Fruit fly (Drosophila melanogaster) whole organism, embryonic: ENCODE data around the gene Sem1.

Source experiments
- Bgb ChIP-seq: fragments of 200-800 bp; sonication (Bioruptor generic); IDR thresholded peaks from 2 replicates; pipeline ENCODE4 v1.3.6; 2022; ENCODE audit warnings: missing biosample characterization, missing genetic modification characterization; ENCODE audit not compliant: partially characterized antibody
- CG10565 ChIP-seq: fragments of 200-800 bp; sonication (Bioruptor generic); optimal IDR thresholded peaks from 3 replicates; lab custom pipeline; 2016; ENCODE audit warnings: missing biosample characterization, mild to moderate bottlenecking, missing genetic modification characterization
- CG10654 ChIP-seq: fragments of 200-800 bp; sonication (Bioruptor generic); optimal IDR thresholded peaks from 2 replicates; lab custom pipeline; 2016; ENCODE audit warnings: missing biosample characterization, missing genetic modification characterization
- CG11456 ChIP-seq: fragments of 200-800 bp; sonication (Bioruptor generic); IDR thresholded peaks from 3 replicates; pipeline ENCODE4 v1.3.6; 2022; ENCODE audit warnings: missing biosample characterization, missing genetic modification characterization
- CG11504 ChIP-seq: fragments of 200-800 bp; sonication (Bioruptor generic); optimal IDR thresholded peaks from 3 replicates; lab custom pipeline; 2019; ENCODE audit warnings: missing biosample characterization, mild to moderate bottlenecking, missing genetic modification characterization, moderate library complexity
- CG12236 ChIP-seq: fragments of 200-800 bp; sonication (Bioruptor generic); optimal IDR thresholded peaks from 2 replicates; lab custom pipeline; 2016; ENCODE audit warnings: missing biosample characterization, missing genetic modification characterization
- CG16863 ChIP-seq: fragments of 200-800 bp; sonication (Bioruptor generic); optimal IDR thresholded peaks from 3 replicates; lab custom pipeline; 2016; ENCODE audit warnings: missing biosample characterization, missing genetic modification characterization
- CG17359 ChIP-seq: fragments of 200-800 bp; sonication (Bioruptor generic); optimal IDR thresholded peaks from 3 replicates; lab custom pipeline; 2018; ENCODE audit warnings: missing biosample characterization, mild to moderate bottlenecking, missing genetic modification characterization, moderate library complexity
- CG18476 ChIP-seq: fragments of 200-800 bp; sonication (Bioruptor generic); optimal IDR thresholded peaks from 2 replicates; lab custom pipeline; 2016; ENCODE audit warnings: missing biosample characterization, mild to moderate bottlenecking, missing genetic modification characterization
- CG3407 ChIP-seq: fragments of 200-800 bp; sonication (Bioruptor generic); optimal IDR thresholded peaks from 2 replicates; lab custom pipeline; 2018; ENCODE audit warnings: missing biosample characterization, mild to moderate bottlenecking, missing genetic modification characterization
- CG3726 ChIP-seq: fragments of 200-800 bp; sonication (Bioruptor generic); IDR thresholded peaks from 3 replicates; pipeline ENCODE4, ENCODE4 v1.3.6; 2022; ENCODE audit warnings: missing biosample characterization, missing genetic modification characterization
- CG4854 ChIP-seq: fragments of 200-800 bp; sonication (Bioruptor generic); optimal IDR thresholded peaks from 2 replicates; lab custom pipeline; 2016; ENCODE audit warnings: missing biosample characterization, missing genetic modification characterization, inconsistent platforms
- CG6683 ChIP-seq: fragments of 200-800 bp; sonication (Bioruptor generic); optimal IDR thresholded peaks from 2 replicates; lab custom pipeline; 2017; ENCODE audit warnings: missing biosample characterization, mild to moderate bottlenecking, missing genetic modification characterization, missing genetic modification reagents
- CG6791 ChIP-seq: fragments of 200-800 bp; sonication (Bioruptor generic); IDR thresholded peaks from 3 replicates; pipeline ENCODE4 v1.3.6; 2022; ENCODE audit warnings: missing biosample characterization, missing genetic modification characterization; ENCODE audit not compliant: partially characterized antibody
- CG6813 ChIP-seq: fragments of 200-800 bp; sonication (Bioruptor generic); optimal IDR thresholded peaks from 2 replicates; lab custom pipeline; 2017; ENCODE audit warnings: missing biosample characterization, missing genetic modification characterization, mild to moderate bottlenecking, moderate library complexity, missing genetic modification reagents
- CG7271 ChIP-seq: fragments of 200-800 bp; sonication (Bioruptor generic); optimal IDR thresholded peaks from 2 replicates; lab custom pipeline; 2018; ENCODE audit warnings: missing biosample characterization, mild to moderate bottlenecking, missing genetic modification characterization, moderate library complexity
- CG8944 ChIP-seq: fragments of 200-800 bp; sonication (Bioruptor generic); optimal IDR thresholded peaks from 3 replicates; lab custom pipeline; 2016; ENCODE audit warnings: missing biosample characterization, missing genetic modification characterization
- CG9437 ChIP-seq: fragments of 200-800 bp; sonication (Bioruptor generic); optimal IDR thresholded peaks from 2 replicates; lab custom pipeline; 2018; ENCODE audit warnings: missing biosample characterization, mild to moderate bottlenecking, missing genetic modification characterization
- CTCF ChIP-seq: fragments of 200-800 bp; sonication (Bioruptor generic); optimal IDR thresholded peaks from 2 replicates; lab custom pipeline; 2017; ENCODE audit warnings: missing biosample characterization, mild to moderate bottlenecking, missing genetic modification characterization, moderate library complexity
- Doc2 ChIP-seq: fragments of 200-800 bp; sonication (Bioruptor generic); IDR thresholded peaks from 2 replicates; pipeline ENCODE4 v1.3.6; 2022; ENCODE audit warnings: missing biosample characterization, missing genetic modification characterization
- ERR ChIP-seq: fragments of 200-800 bp; sonication (Bioruptor generic); optimal IDR thresholded peaks from 2 replicates; lab custom pipeline; 2016; ENCODE audit warnings: missing biosample characterization, missing genetic modification characterization
- H15 ChIP-seq: fragments of 200-800 bp; sonication (Bioruptor generic); IDR thresholded peaks from 3 replicates; pipeline ENCODE4 v1.3.6; 2022; ENCODE audit warnings: missing biosample characterization, missing genetic modification characterization
- Lhr ChIP-seq: fragments of 200-800 bp; sonication (Bioruptor generic); optimal IDR thresholded peaks from 3 replicates; lab custom pipeline; 2017; ENCODE audit warnings: mild to moderate bottlenecking, missing biosample characterization, missing genetic modification reagents, missing genetic modification characterization
- Lim3 ChIP-seq: fragments of 200-800 bp; sonication (Bioruptor generic); IDR thresholded peaks from 2 replicates; pipeline ENCODE4 v1.3.6; 2022; ENCODE audit warnings: missing biosample characterization, missing genetic modification characterization
- Myb ChIP-seq: fragments of 200-800 bp; sonication (Bioruptor generic); optimal IDR thresholded peaks from 2 replicates; lab custom pipeline; 2016; ENCODE audit warnings: missing biosample characterization, missing genetic modification characterization
- NC2α ChIP-seq: fragments of 200-800 bp; sonication (Bioruptor generic); optimal IDR thresholded peaks from 2 replicates; lab custom pipeline; 2016; ENCODE audit warnings: missing biosample characterization, missing genetic modification characterization
- Nf-YB ChIP-seq: fragments of 200-800 bp; sonication (Bioruptor generic); optimal IDR thresholded peaks from 3 replicates; lab custom pipeline; 2019; ENCODE audit warnings: missing biosample characterization, mild to moderate bottlenecking, missing genetic modification characterization, moderate library complexity
- Opbp ChIP-seq: fragments of 200-800 bp; sonication (Bioruptor generic); IDR thresholded peaks from 3 replicates; pipeline ENCODE4 v1.3.6; 2022; ENCODE audit warnings: missing biosample characterization, missing genetic modification characterization; ENCODE audit not compliant: partially characterized antibody
- PHDP ChIP-seq: fragments of 200-800 bp; sonication (Bioruptor generic); optimal IDR thresholded peaks from 3 replicates; lab custom pipeline; 2018; ENCODE audit warnings: missing biosample characterization, mild to moderate bottlenecking, missing genetic modification characterization, moderate library complexity
- Poxn ChIP-seq: fragments of 200-800 bp; sonication (Bioruptor generic); IDR thresholded peaks from 2 replicates; pipeline ENCODE4 v1.3.6; 2022; ENCODE audit warnings: missing biosample characterization, missing genetic modification characterization
- ac ChIP-seq: fragments of 200-800 bp; sonication (Bioruptor generic); optimal IDR thresholded peaks from 3 replicates; lab custom pipeline; 2017; ENCODE audit warnings: missing biosample characterization, mild to moderate bottlenecking, missing genetic modification characterization
- ato ChIP-seq: fragments of 200-800 bp; sonication (Bioruptor generic); IDR thresholded peaks from 2 replicates; pipeline ENCODE4 v1.3.6; 2022; ENCODE audit warnings: missing biosample characterization, missing genetic modification characterization; ENCODE audit not compliant: partially characterized antibody
- bab2 ChIP-seq: fragments of 200-800 bp; sonication (Bioruptor generic); optimal IDR thresholded peaks from 2 replicates; lab custom pipeline; 2016; ENCODE audit warnings: missing biosample characterization, missing genetic modification characterization
- bcd ChIP-seq: fragments of 200-800 bp; sonication (Bioruptor generic); optimal IDR thresholded peaks from 2 replicates; lab custom pipeline; 2017; ENCODE audit warnings: missing biosample characterization, mild to moderate bottlenecking, missing genetic modification characterization
- br ChIP-seq: fragments of >200 bp; optimal IDR thresholded peaks from 2 replicates; lab custom pipeline; 2017
- caup ChIP-seq: fragments of 200-800 bp; sonication (Bioruptor generic); optimal IDR thresholded peaks from 3 replicates; lab custom pipeline; 2017; ENCODE audit warnings: missing biosample characterization, mild to moderate bottlenecking, missing genetic modification characterization, moderate library complexity; ENCODE audit not compliant: severe bottlenecking
- disco-r ChIP-seq: fragments of 200-800 bp; sonication (Bioruptor generic); optimal IDR thresholded peaks from 2 replicates; lab custom pipeline; 2016; ENCODE audit warnings: missing biosample characterization, missing genetic modification characterization
- fd96Cb ChIP-seq: fragments of 200-800 bp; sonication (Bioruptor generic); optimal IDR thresholded peaks from 2 replicates; lab custom pipeline; 2018; ENCODE audit warnings: missing biosample characterization, mild to moderate bottlenecking, missing genetic modification characterization, moderate library complexity
- gce ChIP-seq: fragments of 200-800 bp; sonication (Bioruptor generic); IDR thresholded peaks from 3 replicates; pipeline ENCODE4 v1.3.6; 2022; ENCODE audit warnings: missing biosample characterization, missing genetic modification characterization
- gem ChIP-seq: fragments of 200-800 bp; sonication (Bioruptor generic); optimal IDR thresholded peaks from 2 replicates; lab custom pipeline; 2019; ENCODE audit warnings: missing biosample characterization, mild to moderate bottlenecking, missing genetic modification characterization, moderate library complexity
- grn ChIP-seq: fragments of 200-800 bp; sonication (Bioruptor generic); optimal IDR thresholded peaks from 3 replicates; lab custom pipeline; 2017; ENCODE audit warnings: missing biosample characterization, missing genetic modification characterization
- gsb ChIP-seq: fragments of 200-800 bp; sonication (Bioruptor generic); IDR thresholded peaks from 2 replicates; pipeline ENCODE4 v1.3.6; 2022; ENCODE audit warnings: missing biosample characterization, missing genetic modification characterization
- kah ChIP-seq: fragments of 200-800 bp; sonication (Bioruptor generic); optimal IDR thresholded peaks from 2 replicates; lab custom pipeline; 2018; ENCODE audit warnings: missing biosample characterization, mild to moderate bottlenecking, missing genetic modification characterization
- knrl ChIP-seq: fragments of 200-800 bp; sonication (Bioruptor generic); IDR thresholded peaks from 3 replicates; pipeline ENCODE4 v1.3.6; 2022; ENCODE audit warnings: missing biosample characterization, missing genetic modification characterization; ENCODE audit not compliant: partially characterized antibody
- maf-S ChIP-seq: fragments of 200-800 bp; sonication (Bioruptor generic); optimal IDR thresholded peaks from 2 replicates; lab custom pipeline; 2016; ENCODE audit warnings: missing biosample characterization, missing genetic modification characterization
- nerfin-2 ChIP-seq: fragments of 200-800 bp; sonication (Bioruptor generic); IDR thresholded peaks from 2 replicates; pipeline ENCODE4 v1.3.6; 2022; ENCODE audit warnings: missing biosample characterization, missing genetic modification characterization; ENCODE audit not compliant: partially characterized antibody
- pb ChIP-seq: fragments of 200-800 bp; sonication (Bioruptor generic); optimal IDR thresholded peaks from 3 replicates; lab custom pipeline; 2016; ENCODE audit warnings: missing biosample characterization, missing genetic modification characterization
- sima ChIP-seq: fragments of 200-800 bp; sonication (Bioruptor generic); optimal IDR thresholded peaks from 2 replicates; lab custom pipeline; 2016; ENCODE audit warnings: missing biosample characterization, missing genetic modification characterization
- slp2 ChIP-seq: fragments of 200-800 bp; sonication (Bioruptor generic); optimal IDR thresholded peaks from 2 replicates; lab custom pipeline; 2016; ENCODE audit warnings: missing biosample characterization, missing genetic modification characterization
- tgo ChIP-seq: fragments of 200-800 bp; sonication (Bioruptor generic); IDR thresholded peaks from 3 replicates; pipeline ENCODE4 v1.3.6; 2022; ENCODE audit warnings: missing biosample characterization, missing genetic modification characterization
- z ChIP-seq: fragments of 200-800 bp; sonication (Bioruptor generic); IDR thresholded peaks from 3 replicates; pipeline ENCODE4 v1.3.6; 2022; ENCODE audit warnings: missing biosample characterization, missing genetic modification characterization

The Sem1 gene

DNA sequence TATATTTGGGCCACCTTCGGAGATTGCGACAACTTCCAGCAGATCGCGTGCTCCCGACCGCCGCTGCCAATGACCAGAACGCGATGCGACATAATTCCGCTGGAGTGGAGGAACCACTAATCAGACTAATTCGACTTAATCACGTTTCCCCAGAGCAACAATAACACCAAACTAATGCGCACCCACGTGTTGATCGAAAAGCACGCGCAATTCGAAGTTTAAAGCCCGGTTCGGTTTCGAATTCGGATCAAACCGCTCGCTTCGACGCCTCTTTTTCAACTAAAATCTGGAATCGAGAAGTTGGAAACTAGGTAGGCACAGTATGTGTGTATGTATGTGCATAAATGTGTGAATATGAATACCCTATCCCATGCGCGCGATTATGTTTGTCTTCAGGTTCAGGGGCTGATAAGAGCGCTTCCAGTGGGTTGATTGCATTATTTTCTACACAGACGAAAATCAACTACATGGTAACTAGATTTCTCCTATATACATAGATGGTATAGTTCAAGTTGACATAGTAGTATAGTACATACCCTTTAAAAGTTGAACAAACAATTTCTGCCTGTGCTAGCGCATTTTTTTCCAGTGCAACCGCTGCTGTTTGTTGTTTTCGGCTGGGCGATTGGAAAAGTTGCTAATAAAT lies 40.0 kb upstream of the Sem1 start, which contains the start of gene Gart (continued):
- TF ChIP-seq CG10654 (GFP tag; lab: Kevin White, UChicago) (no peak), CTCF (GFP tag; lab: Kevin White, UChicago) (no peak), Myb (peak; percentile 53), slp2 (GFP tag; lab: Kevin White, UChicago) (peak; percentile 40), H15 (GFP tag; lab: Robert Waterston, UW) (no peak), Doc2 (no peak), CG3407 (peak; percentile 53), CG4854 (GFP tag; lab: Kevin White, UChicago) (peak; percentile 65), knrl (GFP tag; lab: Robert Waterston, UW) (no peak), CG10565 (no peak), ac (GFP tag; lab: Kevin White, UChicago) (no peak), pb (GFP tag; lab: Kevin White, UChicago) (peak; percentile 28), gem (tag; lab: Kevin White, UChicago) (peak; percentile 84), CG17359 (peak; percentile 16), Opbp (GFP tag; lab: Robert Waterston, UW) (no peak), CG12236 (GFP tag; lab: Kevin White, UChicago) (peak; percentile 46), Bgb (no peak; the same call in 1 of the 2 replicates), gce (GFP tag; lab: Robert Waterston, UW) (no peak), bab2 (GFP tag; lab: Kevin White, UChicago) (peak; percentile 59), ERR (GFP tag; lab: Kevin White, UChicago) (peak; percentile 54), CG11456 (GFP tag; lab: Robert Waterston, UW) (peak; percentile 68; the same call in 1 of the 3 replicates), gsb (GFP tag; lab: Robert Waterston, UW) (no peak), CG11504 (tag; lab: Kevin White, UChicago) (no peak), nerfin-2 (no peak), Lim3 (GFP tag; lab: Robert Waterston, UW) (no peak), CG18476 (GFP tag; lab: Kevin White, UChicago) (peak; percentile 64), kah (no peak), CG8944 (GFP tag; lab: Kevin White, UChicago) (peak; percentile 74), Poxn (no peak), CG3726 (GFP tag; lab: Robert Waterston, UW) (no peak), Nf-YB (GFP tag; lab: Kevin White, UChicago) (peak; percentile 65), PHDP (tag; lab: Kevin White, UChicago) (peak; percentile 71), CG7271 (no peak), tgo (GFP tag; lab: Robert Waterston, UW) (peak; percentile 70), bcd (GFP tag; lab: Kevin White, UChicago) (peak; percentile 46), sima (GFP tag; lab: Kevin White, UChicago) (no peak), CG6791 (no peak), NC2α (no peak), br (no peak), caup (GFP tag; lab: Kevin White, UChicago) (peak; percentile 71), CG9437 (GFP tag; lab: Kevin White, UChicago) (peak; percentile 24), CG16863 (GFP tag; lab: Kevin White, UChicago) (peak; percentile 48), maf-S (GFP tag; lab: Kevin White, UChicago) (peak; percentile 76), Lhr (GFP tag; lab: Kevin White, UChicago) (no peak), ato (GFP tag; lab: Robert Waterston, UW) (no peak), disco-r (GFP tag; lab: Kevin White, UChicago) (peak; percentile 52), CG6813 (no peak), CG6683 (GFP tag; lab: Kevin White, UChicago) (no peak), z (no peak), fd96Cb (tag; lab: Kevin White, UChicago) (peak; percentile 22), grn (GFP tag; lab: Kevin White, UChicago) (peak; percentile 47)
